Worm (Caenorhabditis elegans) whole organism, L4 larva: ENCODE data around the gene F21C10.3.
A peak's percentile ranks its signal among the peaks of the same experiment; 100 is the strongest.

ENCODE experiments used
- F10B5.3 ChIP-seq: sonication (generic microtip); optimal IDR thresholded peaks from 2 replicates; lab custom pipeline; 2016; ENCODE audit warnings: mild to moderate bottlenecking, missing genetic modification characterization, missing compliant biosample characterization
- F49E8.2 ChIP-seq: sonication (generic microtip); optimal IDR thresholded peaks from 2 replicates; lab custom pipeline; 2016; ENCODE audit warnings: missing compliant biosample characterization, mild to moderate bottlenecking, missing genetic modification characterization, borderline replicate concordance
- T20F7.1 ChIP-seq: fragments of 200-800 bp; sonication (Bioruptor generic); optimal IDR thresholded peaks from 2 replicates; lab custom pipeline; 2018; ENCODE audit warnings: mild to moderate bottlenecking, missing genetic modification characterization, missing compliant biosample characterization
- T26A8.4 ChIP-seq: fragments of 200-800 bp; sonication (Bioruptor generic); IDR thresholded peaks from 2 replicates; pipeline ENCODE4 v1.3.6; 2022; ENCODE audit warnings: missing genetic modification characterization, missing compliant biosample characterization
- Y5F2A.4 ChIP-seq: fragments of 200-800 bp; sonication (Bioruptor generic); optimal IDR thresholded peaks from 2 replicates; lab custom pipeline; 2018; ENCODE audit warnings: mild to moderate bottlenecking, missing genetic modification characterization, missing compliant biosample characterization
- Y75B8A.6 ChIP-seq: fragments of 200-800 bp; sonication (Bioruptor generic); IDR thresholded peaks from 2 replicates; pipeline ENCODE4 v1.3.6; 2022; ENCODE audit warnings: missing genetic modification reagents, missing genetic modification characterization, missing compliant biosample characterization
- aha-1 ChIP-seq: fragments of 150-350 bp; peaks from one replicate; lab custom pipeline; 2014; ENCODE audit warnings: missing biosample characterization, missing genetic modification characterization
- aly-2 ChIP-seq: sonication (generic microtip); optimal IDR thresholded peaks from 2 replicates; lab custom pipeline; 2018; ENCODE audit warnings: missing biosample characterization, missing genetic modification characterization
- attf-4 ChIP-seq: sonication (generic microtip); optimal IDR thresholded peaks from 3 replicates; lab custom pipeline; 2017; ENCODE audit warnings: missing biosample characterization, missing genetic modification characterization
- ceh-82 ChIP-seq: sonication (generic microtip); optimal IDR thresholded peaks from 2 replicates; lab custom pipeline; 2017; ENCODE audit warnings: missing biosample characterization, missing genetic modification characterization
- cey-2 ChIP-seq: sonication (generic microtip); optimal IDR thresholded peaks from 3 replicates; lab custom pipeline; 2017; ENCODE audit warnings: missing genetic modification characterization, mild to moderate bottlenecking, missing compliant biosample characterization, antibody characterized with exemption, borderline replicate concordance; ENCODE audit not compliant: insufficient read depth
- daf-16 ChIP-seq, 3 experiments: sonication (generic microtip); optimal IDR thresholded peaks; 2 replicates each; lab custom pipeline; 2016 to 2017; ENCODE audit warnings: missing genetic modification characterization in 3 of 3, missing genetic modification reagents in 3 of 3, mild to moderate bottlenecking in 2 of 3, missing compliant biosample characterization in 2 of 3, missing biosample characterization in 1 of 3, moderate library complexity in 1 of 3
- daf-8 ChIP-seq: fragments of 200-800 bp; sonication (Bioruptor generic); IDR thresholded peaks from 2 replicates; pipeline ENCODE4 v1.3.6; 2022; ENCODE audit warnings: missing genetic modification characterization, missing compliant biosample characterization
- dmd-6 ChIP-seq: fragments of 200-800 bp; sonication (Bioruptor generic); IDR thresholded peaks from 2 replicates; pipeline ENCODE4 v1.3.6; 2022; ENCODE audit warnings: missing genetic modification reagents, missing genetic modification characterization, missing compliant biosample characterization
- dpl-1 ChIP-seq: fragments of 150-350 bp; optimal IDR thresholded peaks from 2 replicates; lab custom pipeline; 2014; ENCODE audit warnings: missing biosample characterization, missing genetic modification reagents, missing genetic modification characterization
- dve-1 ChIP-seq: sonication (generic microtip); optimal IDR thresholded peaks from 2 replicates; lab custom pipeline; 2017; ENCODE audit warnings: antibody characterized with exemption, mild to moderate bottlenecking, missing genetic modification characterization, missing compliant biosample characterization; ENCODE audit not compliant: insufficient read depth
- fkh-10 ChIP-seq: fragments of 150-350 bp; optimal IDR thresholded peaks from 2 replicates; lab custom pipeline; 2014; ENCODE audit warnings: missing biosample characterization, missing genetic modification reagents, missing genetic modification characterization
- gei-8 ChIP-seq: fragments of 200-800 bp; sonication (Bioruptor generic); optimal IDR thresholded peaks from 2 replicates; lab custom pipeline; 2018; ENCODE audit warnings: mild to moderate bottlenecking, missing genetic modification characterization, missing compliant biosample characterization
- hif-1 ChIP-seq, 2 experiments: sonication (generic microtip); optimal IDR thresholded peaks; 2 replicates each; lab custom pipeline; 2016 to 2017; ENCODE audit warnings: missing compliant biosample characterization in 2 of 2, missing genetic modification characterization in 2 of 2, missing genetic modification reagents in 2 of 2, missing genotype in 2 of 2, mild to moderate bottlenecking in 1 of 2
- hlh-11 ChIP-seq: fragments of 200-800 bp; sonication (Bioruptor generic); optimal IDR thresholded peaks from 2 replicates; lab custom pipeline; 2018; ENCODE audit warnings: mild to moderate bottlenecking, missing genetic modification characterization, missing compliant biosample characterization
- hlh-30 ChIP-seq: sonication (generic microtip); optimal IDR thresholded peaks from 2 replicates; lab custom pipeline; 2017; ENCODE audit warnings: antibody characterized with exemption, mild to moderate bottlenecking, missing genetic modification characterization, missing compliant biosample characterization; ENCODE audit not compliant: insufficient read depth
- lin-1 ChIP-seq: fragments of 200-800 bp; sonication (Bioruptor generic); IDR thresholded peaks from 2 replicates; pipeline ENCODE4 v1.3.6; 2022; ENCODE audit warnings: missing genetic modification reagents, missing genetic modification characterization, missing compliant biosample characterization
- lin-13 ChIP-seq: fragments of 150-350 bp; optimal IDR thresholded peaks from 2 replicates; lab custom pipeline; 2014; ENCODE audit warnings: missing biosample characterization, missing genetic modification reagents, missing genetic modification characterization
- lin-39 ChIP-seq: fragments of 150-350 bp; optimal IDR thresholded peaks from 2 replicates; lab custom pipeline; 2014; ENCODE audit warnings: missing biosample characterization, missing genetic modification reagents, missing genetic modification characterization
- mdt-29 ChIP-seq: fragments of 200-800 bp; sonication (Bioruptor generic); IDR thresholded peaks from 2 replicates; pipeline ENCODE4 v1.3.6; 2022; ENCODE audit warnings: missing genetic modification reagents, missing genetic modification characterization, missing compliant biosample characterization
- mep-1 ChIP-seq: fragments of 150-350 bp; sonication (generic microtip); optimal IDR thresholded peaks from 3 replicates; lab custom pipeline; 2014; ENCODE audit warnings: missing biosample characterization, missing genetic modification characterization
- mxl-2 ChIP-seq: fragments of 200-800 bp; sonication (Bioruptor generic); conservative IDR thresholded peaks from 2 replicates; pipeline ENCODE4 v1.3.6; 2022; ENCODE audit warnings: missing genetic modification reagents, missing genetic modification characterization, missing compliant biosample characterization
- mxl-3 ChIP-seq: fragments of 200-800 bp; sonication (Bioruptor generic); optimal IDR thresholded peaks from 2 replicates; lab custom pipeline; 2018; ENCODE audit warnings: mild to moderate bottlenecking, missing genetic modification characterization, missing compliant biosample characterization
- nhr-10 ChIP-seq: fragments of 150-350 bp; optimal IDR thresholded peaks from 2 replicates; lab custom pipeline; 2014; ENCODE audit warnings: missing biosample characterization, missing genetic modification characterization
- nhr-102 ChIP-seq: sonication (generic microtip); optimal IDR thresholded peaks from 2 replicates; lab custom pipeline; 2016; ENCODE audit warnings: mild to moderate bottlenecking, missing genetic modification characterization, moderate library complexity, missing compliant biosample characterization
- nhr-25 ChIP-seq: sonication (generic microtip); optimal IDR thresholded peaks from 2 replicates; lab custom pipeline; 2017; ENCODE audit warnings: missing genetic modification characterization, mild to moderate bottlenecking, missing compliant biosample characterization, antibody characterized with exemption, moderate library complexity, borderline replicate concordance; ENCODE audit not compliant: insufficient read depth
- nhr-28 ChIP-seq: fragments of 150-350 bp; optimal IDR thresholded peaks from 2 replicates; lab custom pipeline; 2014; ENCODE audit warnings: missing biosample characterization, missing genetic modification characterization
- nhr-41 ChIP-seq: fragments of 200-800 bp; sonication (Bioruptor generic); IDR thresholded peaks from 2 replicates; pipeline ENCODE4 v1.3.6; 2022; ENCODE audit warnings: missing genetic modification reagents, missing genetic modification characterization, missing compliant biosample characterization
- nhr-48 ChIP-seq: sonication (generic microtip); optimal IDR thresholded peaks from 2 replicates; lab custom pipeline; 2016; ENCODE audit warnings: mild to moderate bottlenecking, missing genetic modification characterization, missing compliant biosample characterization
- nhr-77 ChIP-seq: fragments of 150-350 bp; optimal IDR thresholded peaks from 2 replicates; lab custom pipeline; 2014; ENCODE audit warnings: missing biosample characterization, missing genetic modification characterization
- pha-4 ChIP-seq, 2 experiments: fragments of 150-350 bp in 1 of 2; fragments of 200-800 bp in 1 of 2; sonication (Bioruptor generic) in 1 of 2; IDR thresholded peaks in 1 of 2; optimal IDR thresholded peaks in 1 of 2; 2 replicates each; pipeline versions ENCODE4 v1.3.6 to Lab custom; 2014 to 2022; ENCODE audit warnings: missing genetic modification characterization in 2 of 2, missing genetic modification reagents in 2 of 2, missing biosample characterization in 1 of 2, missing compliant biosample characterization in 1 of 2
- pqm-1 ChIP-seq: sonication (generic microtip); optimal IDR thresholded peaks from 2 replicates; lab custom pipeline; 2017; ENCODE audit warnings: missing biosample characterization, missing genetic modification characterization
- saeg-2 ChIP-seq: fragments of 200-800 bp; sonication (Bioruptor generic); IDR thresholded peaks from 2 replicates; pipeline ENCODE4 v1.3.6; 2022; ENCODE audit warnings: missing genetic modification reagents, missing genetic modification characterization, missing compliant biosample characterization
- spr-3 ChIP-seq: fragments of 200-800 bp; sonication (Bioruptor generic); optimal IDR thresholded peaks from 2 replicates; lab custom pipeline; 2018; ENCODE audit warnings: mild to moderate bottlenecking, missing genetic modification characterization, missing compliant biosample characterization
- tra-1 ChIP-seq: fragments of 200-800 bp; sonication (Bioruptor generic); IDR thresholded peaks from 2 replicates; pipeline ENCODE4 v1.3.6; 2022; ENCODE audit warnings: missing genetic modification reagents, missing genetic modification characterization, missing compliant biosample characterization
- unc-39 ChIP-seq: sonication (generic microtip); optimal IDR thresholded peaks from 2 replicates; lab custom pipeline; 2017; ENCODE audit warnings: missing biosample characterization, missing genetic modification characterization
- unc-62 ChIP-seq, 3 experiments: fragments of 150-350 bp in 1 of 3; sonication (generic microtip); optimal IDR thresholded peaks in 2 of 3; peaks in 1 of 3; 1 replicate in 1 of 3; 2 replicates in 2 of 3; lab custom pipeline; 2014 to 2017; ENCODE audit warnings: missing biosample characterization in 3 of 3, missing genetic modification characterization in 3 of 3, missing genetic modification reagents in 3 of 3, missing genotype in 1 of 3
- zfp-3 ChIP-seq: fragments of 200-800 bp; sonication (Bioruptor generic); conservative IDR thresholded peaks from 2 replicates; pipeline ENCODE4 v1.3.6; 2022; ENCODE audit warnings: missing genetic modification reagents, missing genetic modification characterization, missing compliant biosample characterization

Gene F21C10.3

ce11 chrV:9078815-9079525 lies 48.9 kb upstream of the F21C10.3 start (continued):
- peak; percentile 44 for TF ChIP-seq gei-8
- TF ChIP-seq ceh-82, result no peak
- no peak for TF ChIP-seq zfp-3 (GFP tag; lab: Robert Waterston, UW)
- no peak for TF ChIP-seq attf-4
- TF ChIP-seq dve-1 (tag; lab: Kevin White, UChicago), result peak; percentile 74
- no peak for TF ChIP-seq spr-3 (GFP tag; lab: Kevin White, UChicago)
- TF ChIP-seq lin-13 (GFP tag; lab: Kevin White, UChicago), result no peak
- TF ChIP-seq lin-39 (tag; lab: Kevin White, UChicago), result no peak
- TF ChIP-seq F10B5.3, result no peak
- TF ChIP-seq, all 104 proteins: peak for 20

ce11 chrV:9079965-9080432 lies 47.9 kb upstream of the F21C10.3 start:
- TF ChIP-seq nhr-102 (peak; percentile 41), nhr-10 (tag; lab: Kevin White, UChicago) (peak; percentile 54), gei-8 (peak; percentile 76), mdt-29 (GFP tag; lab: Robert Waterston, UW) (peak; percentile 62), nhr-28 (tag; lab: Kevin White, UChicago) (peak; percentile 63), tra-1 (peak; percentile 88), lin-13 (GFP tag; lab: Kevin White, UChicago) (peak; percentile 36), dpl-1 (no peak), daf-16 (GFP tag; optimal IDR thresholded peaks at IDR 0.05; lab: Kevin White, UChicago) (peak in 1 of 2 experiments; percentile 79), daf-16 (tag; optimal IDR thresholded peaks at IDR 0.05; lab: Kevin White, UChicago) (peak; percentile 78), nhr-41 (GFP tag; lab: Robert Waterston, UW) (peak; percentile 64; the same call in 1 of the 2 replicates), nhr-25 (tag; lab: Kevin White, UChicago) (no peak), pqm-1 (tag; lab: Kevin White, UChicago) (peak; percentile 72), nhr-77 (tag; lab: Kevin White, UChicago) (peak; percentile 56), spr-3 (GFP tag; lab: Kevin White, UChicago) (no peak), hlh-30 (tag; lab: Kevin White, UChicago) (peak; percentile 73), lin-1 (GFP tag; lab: Robert Waterston, UW) (0 out of 2 replicates have a peak, but pooled peaks have one; percentile 37), daf-8 (no peak), unc-39 (tag; lab: Kevin White, UChicago) (no peak), dve-1 (tag; lab: Kevin White, UChicago) (peak; percentile 85), aha-1 (peak; percentile 89), Y5F2A.4 (GFP tag; lab: Kevin White, UChicago) (no peak), cey-2 (tag; lab: Kevin White, UChicago) (no peak), aly-2 (no peak), saeg-2 (peak; percentile 74; the same call in 1 of the 2 replicates), dmd-6 (GFP tag; lab: Robert Waterston, UW) (peak; percentile 98), mxl-2 (GFP tag; lab: Robert Waterston, UW) (0 out of 2 replicates have a peak, but pooled peaks have one; percentile 7), nhr-48 (tag; lab: Kevin White, UChicago) (peak; percentile 93), T26A8.4 (GFP tag; lab: Robert Waterston, UW) (peak; percentile 67), T20F7.1 (peak; percentile 42), pha-4 (GFP tag; IDR thresholded peaks at IDR 0.05; lab: Robert Waterston, UW) (peak; percentile 71), pha-4 (tag; optimal IDR thresholded peaks at IDR 0.05; lab: Kevin White, UChicago) (no peak), unc-62 (GFP tag; optimal IDR thresholded peaks at IDR 0.05 in 1 of 2; lab: Kevin White, UChicago) (peak in 1 of 2 experiments; percentile 53), unc-62 (tag; optimal IDR thresholded peaks at IDR 0.05; lab: Kevin White, UChicago) (no peak), mxl-3 (peak; percentile 83), zfp-3 (GFP tag; lab: Robert Waterston, UW) (peak; percentile 71; the same call in 1 of the 2 replicates), Y75B8A.6 (0 out of 2 replicates have a peak, but pooled peaks have one; percentile 31), hif-1 (tag; optimal IDR thresholded peaks at IDR 0.05; lab: Kevin White, UChicago) (peak in 1 of 2 experiments; percentile 96), mep-1 (peak; percentile 50), F49E8.2 (tag; lab: Kevin White, UChicago) (no peak), fkh-10 (GFP tag; lab: Kevin White, UChicago) (no peak), hlh-11 (tag; lab: Kevin White, UChicago) (peak; percentile 96)
